Worm (Caenorhabditis elegans) whole organism, L4 larva: Measurements from ENCODE around the gene col-91.

Source experiments
- F10B5.3 ChIP-seq: sonication (generic microtip); optimal IDR thresholded peaks from 2 replicates; lab custom pipeline; 2016; ENCODE audit warnings: mild to moderate bottlenecking, missing genetic modification characterization, missing compliant biosample characterization
- F26F4.8 ChIP-seq: fragments of 200-800 bp; sonication (Bioruptor generic); conservative IDR thresholded peaks from 2 replicates; pipeline ENCODE4 v1.3.6; 2022; ENCODE audit warnings: missing genetic modification characterization, missing compliant biosample characterization
- F49E8.2 ChIP-seq: sonication (generic microtip); optimal IDR thresholded peaks from 2 replicates; lab custom pipeline; 2016; ENCODE audit warnings: missing compliant biosample characterization, mild to moderate bottlenecking, missing genetic modification characterization, borderline replicate concordance
- T26A8.4 ChIP-seq: fragments of 200-800 bp; sonication (Bioruptor generic); IDR thresholded peaks from 2 replicates; pipeline ENCODE4 v1.3.6; 2022; ENCODE audit warnings: missing genetic modification characterization, missing compliant biosample characterization
- Y75B8A.6 ChIP-seq: fragments of 200-800 bp; sonication (Bioruptor generic); IDR thresholded peaks from 2 replicates; pipeline ENCODE4 v1.3.6; 2022; ENCODE audit warnings: missing genetic modification reagents, missing genetic modification characterization, missing compliant biosample characterization
- ama-1 ChIP-seq: fragments of 150-350 bp; optimal IDR thresholded peaks from 2 replicates; lab custom pipeline; 2014; ENCODE audit warnings: inconsistent platforms, mixed read lengths
- arid-1 ChIP-seq: fragments of 200-800 bp; sonication (Bioruptor generic); conservative IDR thresholded peaks from 2 replicates; pipeline ENCODE4 v1.3.6; 2022; ENCODE audit warnings: missing genetic modification reagents, missing genetic modification characterization, missing compliant biosample characterization
- cey-2 ChIP-seq: sonication (generic microtip); optimal IDR thresholded peaks from 3 replicates; lab custom pipeline; 2017; ENCODE audit warnings: missing genetic modification characterization, mild to moderate bottlenecking, missing compliant biosample characterization, antibody characterized with exemption, borderline replicate concordance; ENCODE audit not compliant: insufficient read depth
- egl-43 ChIP-seq: fragments of 200-800 bp; sonication (Bioruptor generic); IDR thresholded peaks from 2 replicates; pipeline ENCODE4 v1.3.6; 2022; ENCODE audit warnings: missing genetic modification reagents, missing genetic modification characterization, missing compliant biosample characterization
- fkh-10 ChIP-seq: fragments of 150-350 bp; optimal IDR thresholded peaks from 2 replicates; lab custom pipeline; 2014; ENCODE audit warnings: missing biosample characterization, missing genetic modification reagents, missing genetic modification characterization
- fos-1 ChIP-seq: fragments of 150-350 bp; optimal IDR thresholded peaks from 2 replicates; lab custom pipeline; 2014; ENCODE audit warnings: missing biosample characterization, missing genetic modification characterization
- gei-8 ChIP-seq: fragments of 200-800 bp; sonication (Bioruptor generic); optimal IDR thresholded peaks from 2 replicates; lab custom pipeline; 2018; ENCODE audit warnings: mild to moderate bottlenecking, missing genetic modification characterization, missing compliant biosample characterization
- hif-1 ChIP-seq, 2 experiments: sonication (generic microtip); optimal IDR thresholded peaks; 2 replicates each; lab custom pipeline; 2016 to 2017; ENCODE audit warnings: missing compliant biosample characterization in 2 of 2, missing genetic modification characterization in 2 of 2, missing genetic modification reagents in 2 of 2, missing genotype in 2 of 2, mild to moderate bottlenecking in 1 of 2
- hlh-11 ChIP-seq: fragments of 200-800 bp; sonication (Bioruptor generic); optimal IDR thresholded peaks from 2 replicates; lab custom pipeline; 2018; ENCODE audit warnings: mild to moderate bottlenecking, missing genetic modification characterization, missing compliant biosample characterization
- hmg-1.1 ChIP-seq: fragments of 200-800 bp; sonication (Bioruptor generic); IDR thresholded peaks from 2 replicates; pipeline ENCODE4 v1.3.6; 2022; ENCODE audit warnings: missing genetic modification reagents, missing genetic modification characterization, missing compliant biosample characterization
- jun-1 ChIP-seq: fragments of 150-350 bp; optimal IDR thresholded peaks from 2 replicates; lab custom pipeline; 2014; ENCODE audit warnings: missing biosample characterization, missing genetic modification reagents, missing genetic modification characterization
- lin-1 ChIP-seq: fragments of 200-800 bp; sonication (Bioruptor generic); IDR thresholded peaks from 2 replicates; pipeline ENCODE4 v1.3.6; 2022; ENCODE audit warnings: missing genetic modification reagents, missing genetic modification characterization, missing compliant biosample characterization
- lin-29 ChIP-seq: fragments of 200-800 bp; sonication (Bioruptor generic); IDR thresholded peaks from 2 replicates; pipeline ENCODE4 v1.3.6; 2022; ENCODE audit warnings: missing genetic modification reagents, missing genetic modification characterization, missing compliant biosample characterization
- lin-38 ChIP-seq: fragments of 200-800 bp; sonication (Bioruptor generic); IDR thresholded peaks from 2 replicates; pipeline ENCODE4 v1.3.6; 2022; ENCODE audit warnings: missing genetic modification reagents, missing genetic modification characterization, missing compliant biosample characterization
- lin-39 ChIP-seq: fragments of 150-350 bp; optimal IDR thresholded peaks from 2 replicates; lab custom pipeline; 2014; ENCODE audit warnings: missing biosample characterization, missing genetic modification reagents, missing genetic modification characterization
- lir-3 ChIP-seq: sonication (generic microtip); optimal IDR thresholded peaks from 2 replicates; lab custom pipeline; 2016; ENCODE audit warnings: mild to moderate bottlenecking, missing genetic modification characterization, missing compliant biosample characterization
- lsy-2 ChIP-seq, 2 experiments: fragments of 150-350 bp in 1 of 2; sonication (generic microtip) in 1 of 2; optimal IDR thresholded peaks; 2 replicates each; lab custom pipeline; 2014 to 2017; ENCODE audit warnings: missing biosample characterization in 2 of 2, missing genetic modification characterization in 2 of 2
- madf-5 ChIP-seq, 2 experiments: fragments of 200-800 bp; sonication (Bioruptor generic); IDR thresholded peaks; 2 replicates each; pipeline ENCODE4 v1.3.6; 2022; ENCODE audit warnings: missing compliant biosample characterization in 2 of 2, missing genetic modification characterization in 2 of 2
- mdl-1 ChIP-seq, 2 experiments: fragments of 150-350 bp in 1 of 2; sonication (generic microtip) in 1 of 2; optimal IDR thresholded peaks; 2 replicates each; lab custom pipeline; 2014 to 2017; ENCODE audit warnings: missing biosample characterization in 2 of 2, missing genetic modification characterization in 2 of 2
- mdt-29 ChIP-seq: fragments of 200-800 bp; sonication (Bioruptor generic); IDR thresholded peaks from 2 replicates; pipeline ENCODE4 v1.3.6; 2022; ENCODE audit warnings: missing genetic modification reagents, missing genetic modification characterization, missing compliant biosample characterization
- mxl-3 ChIP-seq: fragments of 200-800 bp; sonication (Bioruptor generic); optimal IDR thresholded peaks from 2 replicates; lab custom pipeline; 2018; ENCODE audit warnings: mild to moderate bottlenecking, missing genetic modification characterization, missing compliant biosample characterization
- nhr-11 ChIP-seq: fragments of 150-350 bp; optimal IDR thresholded peaks from 2 replicates; lab custom pipeline; 2014; ENCODE audit warnings: missing biosample characterization, missing genetic modification characterization
- nhr-111 ChIP-seq: fragments of 200-800 bp; sonication (Bioruptor generic); optimal IDR thresholded peaks from 2 replicates; lab custom pipeline; 2018; ENCODE audit warnings: mild to moderate bottlenecking, missing genetic modification characterization, missing compliant biosample characterization
- nhr-42 ChIP-seq: fragments of 200-800 bp; sonication (Bioruptor generic); IDR thresholded peaks from 2 replicates; pipeline ENCODE4 v1.3.6; 2022; ENCODE audit warnings: missing genetic modification characterization, missing compliant biosample characterization
- nhr-48 ChIP-seq: sonication (generic microtip); optimal IDR thresholded peaks from 2 replicates; lab custom pipeline; 2016; ENCODE audit warnings: mild to moderate bottlenecking, missing genetic modification characterization, missing compliant biosample characterization
- unc-39 ChIP-seq: sonication (generic microtip); optimal IDR thresholded peaks from 2 replicates; lab custom pipeline; 2017; ENCODE audit warnings: missing biosample characterization, missing genetic modification characterization
- unc-62 ChIP-seq, 3 experiments: fragments of 150-350 bp in 1 of 3; sonication (generic microtip); optimal IDR thresholded peaks in 2 of 3; peaks in 1 of 3; 1 replicate in 1 of 3; 2 replicates in 2 of 3; lab custom pipeline; 2014 to 2017; ENCODE audit warnings: missing biosample characterization in 3 of 3, missing genetic modification characterization in 3 of 3, missing genetic modification reagents in 3 of 3, missing genotype in 1 of 3
- zfp-2 ChIP-seq: sonication (generic microtip); optimal IDR thresholded peaks from 2 replicates; lab custom pipeline; 2016; ENCODE audit warnings: mild to moderate bottlenecking, missing genetic modification characterization, missing compliant biosample characterization
- zfp-3 ChIP-seq: fragments of 200-800 bp; sonication (Bioruptor generic); conservative IDR thresholded peaks from 2 replicates; pipeline ENCODE4 v1.3.6; 2022; ENCODE audit warnings: missing genetic modification reagents, missing genetic modification characterization, missing compliant biosample characterization
- zip-11 ChIP-seq: fragments of 200-800 bp; sonication (Bioruptor generic); IDR thresholded peaks from 2 replicates; pipeline ENCODE4 v1.3.6; 2022; ENCODE audit warnings: missing genetic modification characterization, missing compliant biosample characterization

Gene col-91

DNA sequence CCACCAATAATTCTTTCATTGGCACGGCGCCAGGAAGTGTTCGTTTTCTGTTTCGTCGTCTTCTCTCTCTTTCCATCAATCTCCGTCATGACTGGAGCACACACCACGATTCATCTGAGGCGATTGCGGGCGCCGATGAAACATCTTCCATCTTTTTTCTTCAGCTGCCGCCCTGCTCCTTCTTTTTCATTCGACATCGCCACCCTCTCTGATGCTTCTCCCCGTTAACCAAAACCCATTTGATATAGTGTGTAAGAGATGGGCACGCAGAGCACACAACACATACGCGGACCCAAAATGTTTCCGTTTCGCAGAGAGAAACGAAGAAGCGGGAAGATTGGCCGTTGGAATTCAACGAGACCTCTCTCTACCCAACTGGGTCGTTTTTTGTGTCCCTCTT, 24.1 kb upstream of the col-91 start (continued):
- peak; percentile 57 for TF ChIP-seq hlh-11

DNA sequence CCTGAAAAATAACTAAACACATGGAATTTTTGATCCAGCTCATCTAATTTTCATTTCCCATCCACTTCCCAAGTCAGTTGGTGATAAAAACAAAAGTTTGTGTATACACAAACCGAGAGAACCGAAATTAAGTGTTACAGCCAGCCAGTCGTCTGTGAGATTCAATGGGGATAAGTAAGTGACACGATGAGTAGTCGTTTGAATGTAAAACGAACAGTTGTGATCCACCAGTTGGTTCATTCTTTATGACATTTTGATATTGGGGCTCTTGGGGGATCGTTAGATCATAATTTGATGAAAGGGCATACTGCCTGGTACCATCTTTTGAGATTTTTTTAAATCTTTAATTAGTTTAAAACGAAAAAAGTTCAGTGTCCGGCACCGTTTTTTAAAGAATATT, 23.4 kb upstream of the col-91 start:
- TF ChIP-seq lsy-2 (tag; optimal IDR thresholded peaks at IDR 0.05; lab: Kevin White, UChicago) (no peak), arid-1 (GFP tag; lab: Robert Waterston, UW) (no peak), nhr-111 (GFP tag; lab: Kevin White, UChicago) (no peak), lir-3 (tag; lab: Kevin White, UChicago) (no peak), mxl-3 (no peak), hmg-1.1 (GFP tag; lab: Robert Waterston, UW) (no peak), unc-62 (GFP tag; optimal IDR thresholded peaks at IDR 0.05 in 1 of 2; lab: Kevin White, UChicago) (no peak), unc-62 (tag; optimal IDR thresholded peaks at IDR 0.05; lab: Kevin White, UChicago) (no peak), zip-11 (GFP tag; lab: Robert Waterston, UW) (no peak), nhr-48 (no peak), zfp-2 (tag; lab: Kevin White, UChicago) (no peak), F49E8.2 (tag; lab: Kevin White, UChicago) (no peak), F10B5.3 (tag; lab: Kevin White, UChicago) (no peak), mdt-29 (GFP tag; lab: Robert Waterston, UW) (no peak), lin-39 (tag; lab: Kevin White, UChicago) (no peak), madf-5 (GFP tag; IDR thresholded peaks at IDR 0.05; lab: Robert Waterston, UW) (no peak), cey-2 (tag; lab: Kevin White, UChicago) (no peak), fos-1 (tag; lab: Kevin White, UChicago) (no peak)

ce11 chrIII:8286003-8286402, 22.5 kb upstream of the col-91 start:
- TF ChIP-seq unc-39 = no peak
- TF ChIP-seq fkh-10 = peak; percentile 54
- no peak for TF ChIP-seq lsy-2 (tag; optimal IDR thresholded peaks at IDR 0.05; lab: Kevin White, UChicago)
- no peak for TF ChIP-seq T26A8.4 (GFP tag; lab: Robert Waterston, UW)
- no peak for TF ChIP-seq nhr-42 (GFP tag; lab: Robert Waterston, UW)
- TF ChIP-seq gei-8 (GFP tag; lab: Kevin White, UChicago) = no peak

ce11 chrIII:8283525-8283924, 20.1 kb upstream of the col-91 start:
- TF ChIP-seq gei-8 (GFP tag; lab: Kevin White, UChicago) = no peak
- TF ChIP-seq hif-1 (tag; optimal IDR thresholded peaks at IDR 0.05; lab: Kevin White, UChicago) = no peak
- TF ChIP-seq lin-38 = no peak
- TF ChIP-seq nhr-48 = no peak
- no peak for TF ChIP-seq lin-29 (GFP tag; lab: Robert Waterston, UW)
- no peak for TF ChIP-seq zfp-3 (GFP tag; lab: Robert Waterston, UW)
- no peak for TF ChIP-seq lin-1 (GFP tag; lab: Robert Waterston, UW)
- TF ChIP-seq ama-1 (lab: Kevin White, UChicago) = no peak
- no peak for TF ChIP-seq mdt-29 (GFP tag; lab: Robert Waterston, UW)
- TF ChIP-seq egl-43 (GFP tag; lab: Robert Waterston, UW) = no peak
- TF ChIP-seq jun-1 (tag; lab: Kevin White, UChicago) = no peak
- no peak for TF ChIP-seq F26F4.8 (GFP tag; lab: Robert Waterston, UW)
- no peak for TF ChIP-seq zfp-2 (tag; lab: Kevin White, UChicago)
- TF ChIP-seq Y75B8A.6 (GFP tag; lab: Robert Waterston, UW) = no peak
- TF ChIP-seq nhr-11 (tag; lab: Kevin White, UChicago) = no peak
- TF ChIP-seq mdl-1 (tag; optimal IDR thresholded peaks at IDR 0.05; lab: Kevin White, UChicago) = no peak
- TF ChIP-seq, all 104 proteins: peak for 0
